Fruit fly (Drosophila melanogaster): Measurements from ENCODE around the gene CG43055.

DNA sequence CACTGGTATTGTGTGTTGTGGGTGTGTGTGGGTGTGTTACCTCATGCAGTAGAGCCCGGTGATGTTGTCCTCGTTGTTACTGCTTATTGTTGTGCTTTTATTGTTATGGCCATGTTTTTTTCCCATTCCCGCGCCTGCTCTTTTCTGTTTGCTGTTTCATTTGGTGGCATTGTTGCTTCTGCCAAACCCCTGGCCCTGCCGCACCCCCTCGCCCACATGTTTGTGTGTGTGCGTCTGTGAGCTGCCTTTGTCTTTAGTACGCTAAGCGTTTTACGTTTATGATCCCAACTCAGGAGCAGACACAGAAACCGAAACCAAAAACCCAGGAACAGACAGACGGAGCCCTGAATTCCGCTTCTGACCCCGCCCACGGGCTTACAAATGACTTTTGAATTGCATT is 3.1 kb downstream of the CG43055 start:
- TF ChIP-seq Vsx2 (GFP tag; optimal IDR thresholded peaks at IDR 0.05; ENCODE audit: partially characterized antibody) (no peak), dsf (GFP tag; optimal IDR thresholded peaks at IDR 0.05; ENCODE audit: borderline replicate concordance) (no peak), CrebA (GFP tag; optimal IDR thresholded peaks at IDR 0.05; ENCODE audit: borderline replicate concordance) (no peak), h (GFP tag; optimal IDR thresholded peaks at IDR 0.05) (no peak), usp (GFP tag; optimal IDR thresholded peaks at IDR 0.05) (no peak), Hr78 (GFP tag; optimal IDR thresholded peaks at IDR 0.05) (no peak), psq (GFP tag; optimal IDR thresholded peaks at IDR 0.05) (no peak), Mio (GFP tag; optimal IDR thresholded peaks at IDR 0.05) (no peak), CG32264 (GFP tag; optimal IDR thresholded peaks at IDR 0.05) (no peak)
